Fruit fly (Drosophila melanogaster): ENCODE measurements around the gene CG46339.

CG46339 gene

dm6 chr3R:26968823-26969638 lies 53.5 kb downstream of the CG46339 start (continued):
- no peak for TF ChIP-seq CG1603 (tag; optimal IDR thresholded peaks at IDR 0.05)
- peak; percentile 10 for TF ChIP-seq Sox100B (GFP tag; optimal IDR thresholded peaks at IDR 0.05)
- TF ChIP-seq B-H2 (GFP tag; optimal IDR thresholded peaks at IDR 0.05), result no peak
- TF ChIP-seq Dp (GFP tag; optimal IDR thresholded peaks at IDR 0.05), result no peak
- no peak for TF ChIP-seq CG15011 (GFP tag; optimal IDR thresholded peaks at IDR 0.05)
- TF ChIP-seq sr (GFP tag; IDR thresholded peaks at IDR 0.05), result no peak
- no peak for TF ChIP-seq Nf-YA (GFP tag; IDR thresholded peaks at IDR 0.05)
- no peak for TF ChIP-seq sima (GFP tag; optimal IDR thresholded peaks at IDR 0.05)
- TF ChIP-seq row (GFP tag; IDR thresholded peaks at IDR 0.05), result peak; percentile 55
- TF ChIP-seq CG8290 (GFP tag; optimal IDR thresholded peaks at IDR 0.05), result no peak
- no peak for TF ChIP-seq CG8290 (tag; optimal IDR thresholded peaks at IDR 0.05)
- TF ChIP-seq exex (tag; optimal IDR thresholded peaks at IDR 0.05), result peak; percentile 87
- no peak for TF ChIP-seq gcm2 (GFP tag; optimal IDR thresholded peaks at IDR 0.05)
- TF ChIP-seq h (optimal IDR thresholded peaks at IDR 0.05), result no peak
- no peak for TF ChIP-seq CG42726 (GFP tag; IDR thresholded peaks at IDR 0.05; ENCODE audit: partially characterized antibody)
- no peak for TF ChIP-seq CG9876 (GFP tag; optimal IDR thresholded peaks at IDR 0.05)
- no peak for TF ChIP-seq Scr (GFP tag; IDR thresholded peaks at IDR 0.05; ENCODE audit: partially characterized antibody)
- TF ChIP-seq CG8765 (GFP tag; IDR thresholded peaks at IDR 0.05), result no peak
- no peak for TF ChIP-seq CG11560 (tag; IDR thresholded peaks at IDR 0.05)
- TF ChIP-seq CoRest (tag; optimal IDR thresholded peaks at IDR 0.05), result peak; percentile 51
- peak; percentile 24 for TF ChIP-seq CG30403 (GFP tag; optimal IDR thresholded peaks at IDR 0.05)
- TF ChIP-seq CG34224 (GFP tag; IDR thresholded peaks at IDR 0.05; ENCODE audit: partially characterized antibody), result no peak
- TF ChIP-seq Antp (GFP tag; optimal IDR thresholded peaks at IDR 0.05), result no peak
- TF ChIP-seq CG8388 (GFP tag; optimal IDR thresholded peaks at IDR 0.05), result peak; percentile 20
- no peak for TF ChIP-seq CG18619 (GFP tag; optimal IDR thresholded peaks at IDR 0.05)
- no peak for TF ChIP-seq gt (GFP tag; IDR thresholded peaks at IDR 0.05)
- no peak for TF ChIP-seq Dref (GFP tag; IDR thresholded peaks at IDR 0.05)
- no peak for TF ChIP-seq sim (GFP tag; IDR thresholded peaks at IDR 0.05)
- TF ChIP-seq BEAF-32 (GFP tag; optimal IDR thresholded peaks at IDR 0.05), result no peak
- 0 out of 2 replicates have a peak, but pooled peaks have one; percentile 19 for TF ChIP-seq CG14014 (GFP tag; IDR thresholded peaks at IDR 0.05)
- no peak for TF ChIP-seq ase (GFP tag; IDR thresholded peaks at IDR 0.05)
- TF ChIP-seq CG9932 (GFP tag; IDR thresholded peaks at IDR 0.05), result 0 out of 2 replicates have a peak, but pooled peaks have one; percentile 16
- no peak for TF ChIP-seq CG10267 (tag; optimal IDR thresholded peaks at IDR 0.05)
- TF ChIP-seq CG18262 (tag; optimal IDR thresholded peaks at IDR 0.05), result peak; percentile 37
- TF ChIP-seq trem (tag; optimal IDR thresholded peaks at IDR 0.05), result peak; percentile 2
- TF ChIP-seq twi (tag; optimal IDR thresholded peaks at IDR 0.05), result no peak
- no peak for TF ChIP-seq vfl (GFP tag; optimal IDR thresholded peaks at IDR 0.05)
- TF ChIP-seq GATAe (GFP tag; conservative IDR thresholded peaks at IDR 0.05), result no peak; the same call in 1 of the 2 replicates
- no peak for TF ChIP-seq oc (tag; optimal IDR thresholded peaks at IDR 0.05)
- TF ChIP-seq CG7963 (GFP tag; IDR thresholded peaks at IDR 0.05; ENCODE audit: partially characterized antibody), result no peak
- TF ChIP-seq Lhr (GFP tag; optimal IDR thresholded peaks at IDR 0.05), result no peak
- TF ChIP-seq CG32772 (GFP tag; IDR thresholded peaks at IDR 0.05), result no peak
- peak; percentile 7 for TF ChIP-seq CG12659 (GFP tag; optimal IDR thresholded peaks at IDR 0.05)
- no peak for TF ChIP-seq CG14860 (GFP tag; IDR thresholded peaks at IDR 0.05; ENCODE audit: partially characterized antibody)
- TF ChIP-seq CG10654 (GFP tag; optimal IDR thresholded peaks at IDR 0.05), result no peak
- TF ChIP-seq Dad (GFP tag; optimal IDR thresholded peaks at IDR 0.05), result no peak
- TF ChIP-seq psq (GFP tag; optimal IDR thresholded peaks at IDR 0.05), result peak; percentile 64
- no peak for TF ChIP-seq CG7745 (tag; optimal IDR thresholded peaks at IDR 0.05)
- TF ChIP-seq Dbx (GFP tag; IDR thresholded peaks at IDR 0.05), result no peak
- no peak for TF ChIP-seq onecut (GFP tag; IDR thresholded peaks at IDR 0.05)
